Fruit fly (Drosophila melanogaster) S2 (cell line): ENCODE results near the gene HtrA2.

ENCODE experiments used
- CG8478 ChIP-seq: fragments of >200 bp; optimal IDR thresholded peaks from 2 replicates; lab custom pipeline; 2018
- CTCF ChIP-seq, 2 experiments: fragments of >200 bp; optimal IDR thresholded peaks; 2 replicates each; lab custom pipeline; 2018

DNA sequence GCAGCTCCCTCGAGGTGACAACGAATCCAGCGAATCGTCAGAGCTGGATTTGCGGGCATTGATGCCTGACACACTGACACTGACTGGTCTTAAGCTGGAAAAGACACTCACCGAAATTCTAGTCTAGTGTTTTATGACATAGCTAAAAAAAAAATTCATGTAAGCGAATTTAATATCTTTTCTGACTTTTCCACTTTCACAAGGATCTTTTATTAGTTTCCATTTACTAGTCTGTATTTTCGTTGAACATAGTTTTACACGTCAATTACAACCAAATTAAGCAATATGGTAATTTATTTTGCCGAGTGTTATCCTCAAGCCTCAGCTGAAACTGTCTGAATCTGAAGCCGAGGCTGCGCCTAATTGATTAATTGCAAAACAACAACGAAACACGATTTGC is 15.1 kb downstream of the HtrA2 start:
- no peak for TF ChIP-seq CTCF (optimal IDR thresholded peaks at IDR 0.05; lab: Kevin White, UChicago)
- TF ChIP-seq CG8478 = no peak
